Fruit fly (Drosophila melanogaster) whole organism, pupa: ENCODE results near the gene CG13653.
A peak's percentile ranks its signal among the peaks of the same experiment; 100 is the strongest.

ENCODE experiments used
- CG15710 ChIP-seq: fragments of 200-800 bp; sonication (Bioruptor generic); optimal IDR thresholded peaks from 2 replicates; lab custom pipeline; 2018; ENCODE audit warnings: missing biosample characterization, mild to moderate bottlenecking, missing genetic modification characterization, moderate library complexity
- CG9948 ChIP-seq: fragments of 200-800 bp; sonication (Bioruptor generic); optimal IDR thresholded peaks from 2 replicates; lab custom pipeline; 2018; ENCODE audit warnings: missing biosample characterization, mild to moderate bottlenecking, missing genetic modification characterization, moderate library complexity
- EcR ChIP-seq: fragments of 200-800 bp; sonication (Bioruptor generic); optimal IDR thresholded peaks from 3 replicates; lab custom pipeline; 2019; ENCODE audit warnings: missing biosample characterization, missing genetic modification characterization, mild to moderate bottlenecking, moderate library complexity, missing genetic modification reagents
- Ets98B ChIP-seq: fragments of 200-800 bp; sonication (Bioruptor generic); IDR thresholded peaks from 2 replicates; pipeline ENCODE4 v1.3.6; 2022; ENCODE audit warnings: missing biosample characterization, missing genetic modification characterization
- Pif1B ChIP-seq: fragments of 200-800 bp; sonication (Bioruptor generic); optimal IDR thresholded peaks from 3 replicates; lab custom pipeline; 2016; ENCODE audit warnings: missing biosample characterization, missing genetic modification characterization

DNA sequence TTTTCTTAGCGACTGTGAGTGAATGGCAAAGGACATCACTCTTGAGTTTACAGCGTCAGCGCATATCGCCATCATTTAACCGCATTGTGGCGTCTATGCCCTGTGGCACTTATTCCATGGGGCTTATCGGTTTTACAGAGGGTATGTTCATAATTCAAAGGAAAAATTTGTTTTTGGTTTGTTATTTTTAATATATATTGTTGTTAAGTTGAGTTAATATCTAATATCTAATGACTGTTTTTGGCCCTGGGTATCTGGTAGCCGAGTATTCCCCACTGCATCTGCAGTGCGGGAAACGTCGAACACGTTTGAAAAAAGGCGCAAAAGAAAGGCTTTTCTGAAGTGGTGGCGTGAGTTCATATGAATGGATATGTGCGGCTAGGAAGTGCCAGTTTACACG lies 16.8 kb upstream of the CG13653 start:
- TF ChIP-seq Ets98B (GFP tag; lab: Robert Waterston, UW) (peak; percentile 27; the same call in 1 of the 2 replicates), CG9948 (tag; lab: Kevin White, UChicago) (peak; percentile 69), EcR (GFP tag; lab: Kevin White, UChicago) (no peak), CG15710 (tag; lab: Kevin White, UChicago) (peak; percentile 84), Pif1B (peak; percentile 63)
